Worm (Caenorhabditis elegans) whole organism, mixed stage, embryonic: ENCODE measurements around the gene AC3.5.

Experiments
- M03D4.4 ChIP-seq: sonication (generic microtip); optimal IDR thresholded peaks from 2 replicates; lab custom pipeline; 2017; ENCODE audit warnings: mild to moderate bottlenecking, missing genetic modification characterization, missing compliant biosample characterization
- bed-3 ChIP-seq: fragments of 200-800 bp; sonication (Bioruptor generic); optimal IDR thresholded peaks from 3 replicates; lab custom pipeline; 2018; ENCODE audit warnings: mild to moderate bottlenecking, missing genetic modification characterization, moderate library complexity, missing compliant biosample characterization
- ceh-83 ChIP-seq: fragments of 200-800 bp; sonication (Bioruptor generic); optimal IDR thresholded peaks from 2 replicates; lab custom pipeline; 2018; ENCODE audit warnings: mild to moderate bottlenecking, missing genetic modification characterization, missing compliant biosample characterization
- ces-1 ChIP-seq: fragments of 150-350 bp; optimal IDR thresholded peaks from 2 replicates; lab custom pipeline; 2014; ENCODE audit warnings: missing biosample characterization, missing genetic modification reagents, missing genetic modification characterization
- drap-1 ChIP-seq: fragments of 200-800 bp; sonication (Bioruptor generic); optimal IDR thresholded peaks from 3 replicates; lab custom pipeline; 2018; ENCODE audit warnings: mild to moderate bottlenecking, missing genetic modification characterization, missing compliant biosample characterization
- elt-1 ChIP-seq: sonication (generic microtip); optimal IDR thresholded peaks from 2 replicates; lab custom pipeline; 2017; ENCODE audit warnings: missing genetic modification characterization, mild to moderate bottlenecking, missing compliant biosample characterization, antibody characterized with exemption, moderate library complexity, borderline replicate concordance; ENCODE audit not compliant: insufficient read depth
- elt-3 ChIP-seq: fragments of 150-350 bp; optimal IDR thresholded peaks from 2 replicates; lab custom pipeline; 2014; ENCODE audit warnings: missing biosample characterization, missing genetic modification characterization
- flh-1 ChIP-seq: fragments of 200-800 bp; sonication (Bioruptor generic); optimal IDR thresholded peaks from 2 replicates; lab custom pipeline; 2018; ENCODE audit warnings: mild to moderate bottlenecking, missing genetic modification characterization, moderate library complexity, missing compliant biosample characterization
- ham-2 ChIP-seq: fragments of 200-800 bp; sonication (Bioruptor generic); optimal IDR thresholded peaks from 2 replicates; lab custom pipeline; 2018; ENCODE audit warnings: mild to moderate bottlenecking, missing genetic modification characterization, missing compliant biosample characterization
- hlh-1 ChIP-seq: fragments of 150-350 bp; optimal IDR thresholded peaks from 2 replicates; lab custom pipeline; 2014; ENCODE audit warnings: missing biosample characterization, missing genetic modification reagents, missing genetic modification characterization
- lin-13 ChIP-seq: fragments of 150-350 bp; optimal IDR thresholded peaks from 2 replicates; lab custom pipeline; 2014; ENCODE audit warnings: missing biosample characterization, missing genetic modification characterization
- lin-32 ChIP-seq: fragments of 200-800 bp; sonication (Bioruptor generic); optimal IDR thresholded peaks from 2 replicates; lab custom pipeline; 2018; ENCODE audit warnings: mild to moderate bottlenecking, missing genetic modification characterization, missing compliant biosample characterization
- lsy-2 ChIP-seq: fragments of 150-350 bp; optimal IDR thresholded peaks from 2 replicates; lab custom pipeline; 2014; ENCODE audit warnings: missing biosample characterization, missing genetic modification characterization
- mab-5 ChIP-seq: fragments of 150-350 bp; optimal IDR thresholded peaks from 2 replicates; lab custom pipeline; 2014; ENCODE audit warnings: missing biosample characterization, missing genetic modification characterization
- mep-1 ChIP-seq: fragments of 150-350 bp; optimal IDR thresholded peaks from 2 replicates; lab custom pipeline; 2017; ENCODE audit warnings: missing biosample characterization, missing genetic modification reagents, missing genetic modification characterization, inconsistent platforms
- mls-2 ChIP-seq: sonication (generic microtip); optimal IDR thresholded peaks from 2 replicates; lab custom pipeline; 2016; ENCODE audit warnings: mild to moderate bottlenecking, missing genetic modification characterization, moderate library complexity, missing compliant biosample characterization
- nhr-12 ChIP-seq: fragments of 150-350 bp; optimal IDR thresholded peaks from 2 replicates; lab custom pipeline; 2014; ENCODE audit warnings: missing biosample characterization, missing genetic modification characterization
- nhr-2 ChIP-seq: fragments of 150-350 bp; optimal IDR thresholded peaks from 2 replicates; lab custom pipeline; 2014; ENCODE audit warnings: missing biosample characterization, missing genetic modification characterization
- nhr-237 ChIP-seq: fragments of 150-350 bp; optimal IDR thresholded peaks from 2 replicates; lab custom pipeline; 2014; ENCODE audit warnings: missing biosample characterization, missing genetic modification characterization
- nhr-28 ChIP-seq: fragments of 150-350 bp; optimal IDR thresholded peaks from 2 replicates; lab custom pipeline; 2014; ENCODE audit warnings: missing biosample characterization, missing genetic modification characterization
- nhr-76 ChIP-seq: sonication (generic microtip); optimal IDR thresholded peaks from 2 replicates; lab custom pipeline; 2017; ENCODE audit warnings: missing biosample characterization, missing genetic modification characterization
- pha-4 ChIP-seq: fragments of 150-350 bp; optimal IDR thresholded peaks from 2 replicates; lab custom pipeline; 2018; ENCODE audit warnings: missing biosample characterization, missing genetic modification reagents, missing genetic modification characterization
- sem-2 ChIP-seq: fragments of 200-800 bp; sonication (Bioruptor generic); optimal IDR thresholded peaks from 2 replicates; lab custom pipeline; 2018; ENCODE audit warnings: mild to moderate bottlenecking, missing genetic modification characterization, missing compliant biosample characterization
- snpc-4 ChIP-seq: fragments of 150-350 bp; optimal IDR thresholded peaks from 2 replicates; lab custom pipeline; 2014; ENCODE audit warnings: missing biosample characterization, missing genetic modification characterization
- sptf-1 ChIP-seq: sonication (generic microtip); optimal IDR thresholded peaks from 2 replicates; lab custom pipeline; 2017; ENCODE audit warnings: mild to moderate bottlenecking, missing genetic modification characterization, moderate library complexity, missing compliant biosample characterization
- tbx-8 ChIP-seq: fragments of 200-800 bp; sonication (Bioruptor generic); optimal IDR thresholded peaks from 2 replicates; lab custom pipeline; 2018; ENCODE audit warnings: mild to moderate bottlenecking, missing genetic modification characterization, moderate library complexity, missing compliant biosample characterization
- unc-120 ChIP-seq: sonication (generic microtip); optimal IDR thresholded peaks from 2 replicates; lab custom pipeline; 2017; ENCODE audit warnings: missing genetic modification characterization, missing compliant biosample characterization; ENCODE audit not compliant: poor library complexity, severe bottlenecking
- unc-39 ChIP-seq: fragments of 150-350 bp; optimal IDR thresholded peaks from 2 replicates; lab custom pipeline; 2014; ENCODE audit warnings: missing biosample characterization, missing genetic modification characterization
- unc-62 ChIP-seq: fragments of 150-350 bp; optimal IDR thresholded peaks from 2 replicates; lab custom pipeline; 2014; ENCODE audit warnings: missing biosample characterization, missing genetic modification reagents, missing genetic modification characterization
- zip-8 ChIP-seq: fragments of 150-350 bp; optimal IDR thresholded peaks from 2 replicates; lab custom pipeline; 2014; ENCODE audit warnings: missing biosample characterization, missing genetic modification characterization
- ztf-11 ChIP-seq: fragments of 150-350 bp; optimal IDR thresholded peaks from 2 replicates; lab custom pipeline; 2014; ENCODE audit warnings: missing biosample characterization, missing genetic modification characterization

Gene AC3.5

ce11 chrV:10383950-10384349, 4.4 kb upstream of the AC3.5 start, which contains the start of gene spe-10:
Gene spe-10 (plus strand): TSS chrV:10384250.
- TF ChIP-seq nhr-2: no peak
- no peak for TF ChIP-seq nhr-12 (tag; lab: Kevin White, UChicago)
- no peak for TF ChIP-seq nhr-76 (tag; lab: Kevin White, UChicago)
- TF ChIP-seq nhr-237 (tag; lab: Kevin White, UChicago): no peak
- no peak for TF ChIP-seq sptf-1 (tag; lab: Kevin White, UChicago)
- TF ChIP-seq ces-1 (GFP tag; lab: Kevin White, UChicago): no peak
- no peak for TF ChIP-seq lsy-2 (tag; lab: Kevin White, UChicago)
- TF ChIP-seq mls-2 (tag; lab: Kevin White, UChicago): no peak
- TF ChIP-seq mab-5 (tag; lab: Kevin White, UChicago): no peak
- TF ChIP-seq unc-39: no peak
- no peak for TF ChIP-seq bed-3 (GFP tag; lab: Kevin White, UChicago)
- no peak for TF ChIP-seq flh-1 (GFP tag; lab: Kevin White, UChicago)

ce11 chrV:10387412-10387811, 915 bp upstream of the AC3.5 start:
- TF ChIP-seq lin-13 (tag; lab: Kevin White, UChicago): no peak
- no peak for TF ChIP-seq ces-1 (GFP tag; lab: Kevin White, UChicago)
- no peak for TF ChIP-seq ham-2
- TF ChIP-seq, all 35 proteins: peak for 0

DNA sequence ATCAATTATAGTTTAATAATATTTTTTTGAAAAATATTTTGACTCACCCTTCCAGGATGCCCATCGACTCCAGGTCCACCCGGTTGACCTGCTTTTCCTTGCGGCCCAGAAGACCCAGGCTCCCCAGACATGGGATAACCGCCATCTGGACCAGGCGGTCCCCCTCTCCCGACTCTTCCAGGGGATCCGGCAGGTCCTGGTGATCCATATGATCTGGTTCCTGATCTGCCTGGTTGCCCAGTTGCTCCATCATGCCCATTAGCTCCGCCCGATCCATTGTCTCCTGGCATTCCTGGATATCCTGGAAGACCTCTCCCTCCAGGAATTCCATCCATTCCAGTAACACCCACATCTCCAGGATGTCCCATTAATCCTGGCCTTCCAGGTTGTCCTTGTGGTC, 5.4 kb downstream of the AC3.5 start:
- TF ChIP-seq flh-1 (GFP tag; lab: Kevin White, UChicago) (no peak), lin-32 (GFP tag; lab: Kevin White, UChicago) (no peak), elt-1 (no peak), nhr-12 (tag; lab: Kevin White, UChicago) (no peak), ham-2 (no peak), lsy-2 (tag; lab: Kevin White, UChicago) (no peak), lin-13 (tag; lab: Kevin White, UChicago) (no peak), bed-3 (GFP tag; lab: Kevin White, UChicago) (no peak), ztf-11 (tag; lab: Kevin White, UChicago) (no peak), mls-2 (tag; lab: Kevin White, UChicago) (no peak), drap-1 (GFP tag; lab: Kevin White, UChicago) (no peak), nhr-28 (tag; lab: Kevin White, UChicago) (no peak), nhr-2 (no peak), nhr-76 (tag; lab: Kevin White, UChicago) (no peak), unc-62 (GFP tag; lab: Kevin White, UChicago) (no peak), sem-2 (GFP tag; lab: Kevin White, UChicago) (no peak), elt-3 (tag; lab: Kevin White, UChicago) (no peak)

- TF ChIP-seq ces-1 (GFP tag; lab: Kevin White, UChicago): no peak
- TF ChIP-seq M03D4.4 (tag; lab: Kevin White, UChicago): no peak
- TF ChIP-seq flh-1 (GFP tag; lab: Kevin White, UChicago): no peak
- TF ChIP-seq nhr-237 (tag; lab: Kevin White, UChicago): no peak
- TF ChIP-seq bed-3 (GFP tag; lab: Kevin White, UChicago): no peak
- no peak for TF ChIP-seq unc-39
- TF ChIP-seq ceh-83 (GFP tag; lab: Kevin White, UChicago): no peak
- no peak for TF ChIP-seq elt-3 (tag; lab: Kevin White, UChicago)
- TF ChIP-seq nhr-2: no peak
- no peak for TF ChIP-seq pha-4 (tag; lab: Kevin White, UChicago)
- TF ChIP-seq snpc-4 (tag; lab: Kevin White, UChicago): no peak
- TF ChIP-seq zip-8: no peak
- no peak for TF ChIP-seq mep-1
- TF ChIP-seq sem-2 (GFP tag; lab: Kevin White, UChicago): no peak
- no peak for TF ChIP-seq hlh-1
- no peak for TF ChIP-seq unc-120
- TF ChIP-seq ztf-11 (tag; lab: Kevin White, UChicago): no peak
- TF ChIP-seq drap-1 (GFP tag; lab: Kevin White, UChicago): no peak
Measured at ce11 chrV:10395173-10395766, 6.9 kb downstream of the AC3.5 start, which contains the start of the genes col-151 and ugt-1. Gene col-151 (minus strand): TSS chrV:10395223. Gene ugt-1 (plus strand): TSS chrV:10395663.

DNA sequence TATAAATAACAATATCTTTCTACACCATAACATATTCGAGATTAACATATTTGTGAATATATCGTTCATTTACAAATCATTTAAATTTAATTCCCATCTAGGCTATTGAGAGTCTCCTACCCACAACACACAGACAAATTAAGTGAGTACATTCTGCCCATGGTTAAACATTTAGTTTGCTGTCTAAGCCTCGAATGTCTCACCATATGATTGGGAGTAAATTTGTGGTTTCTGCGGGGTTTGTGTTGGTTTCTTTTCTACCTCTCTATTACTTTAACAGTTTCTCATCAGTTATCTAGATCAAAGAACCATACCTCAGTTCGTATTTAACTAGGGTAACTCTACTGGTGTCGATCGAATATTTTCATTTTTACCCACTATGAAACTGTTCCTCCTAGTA, 10.1 kb downstream of the AC3.5 start, which contains the start of gene ugt-2:
TSS of gene ugt-2 (plus strand) at position 371 of the 400 bp plus-strand sequence.
- TF ChIP-seq unc-39 (no peak), tbx-8 (no peak), mls-2 (tag; lab: Kevin White, UChicago) (no peak)
